Worm (Caenorhabditis elegans) whole organism, L4 larva: ENCODE results near the gene AH9.4.

ENCODE experiments used
- F10B5.3 ChIP-seq: sonication (generic microtip); optimal IDR thresholded peaks from 2 replicates; lab custom pipeline; 2016; ENCODE audit warnings: mild to moderate bottlenecking, missing genetic modification characterization, missing compliant biosample characterization
- F37D6.2 ChIP-seq: sonication (generic microtip); optimal IDR thresholded peaks from 2 replicates; lab custom pipeline; 2016; ENCODE audit warnings: mild to moderate bottlenecking, missing genetic modification characterization, missing compliant biosample characterization
- T20F7.1 ChIP-seq: fragments of 200-800 bp; sonication (Bioruptor generic); optimal IDR thresholded peaks from 2 replicates; lab custom pipeline; 2018; ENCODE audit warnings: mild to moderate bottlenecking, missing genetic modification characterization, missing compliant biosample characterization
- T26A8.4 ChIP-seq: fragments of 200-800 bp; sonication (Bioruptor generic); IDR thresholded peaks from 2 replicates; pipeline ENCODE4 v1.3.6; 2022; ENCODE audit warnings: missing genetic modification characterization, missing compliant biosample characterization
- aha-1 ChIP-seq: fragments of 150-350 bp; peaks from one replicate; lab custom pipeline; 2014; ENCODE audit warnings: missing biosample characterization, missing genetic modification characterization
- ceh-28 ChIP-seq: fragments of 150-350 bp; optimal IDR thresholded peaks from 2 replicates; lab custom pipeline; 2014; ENCODE audit warnings: missing biosample characterization, missing genetic modification reagents, missing genetic modification characterization
- ceh-44 ChIP-seq: fragments of 200-800 bp; sonication (Bioruptor generic); IDR thresholded peaks from 2 replicates; pipeline ENCODE4 v1.3.6; 2022; ENCODE audit warnings: missing genetic modification reagents, missing genetic modification characterization, missing compliant biosample characterization
- ces-1 ChIP-seq: fragments of 150-350 bp; sonication (generic microtip); optimal IDR thresholded peaks from 4 replicates; lab custom pipeline; 2014; ENCODE audit warnings: missing biosample characterization, missing genetic modification reagents, missing genetic modification characterization
- cey-2 ChIP-seq: sonication (generic microtip); optimal IDR thresholded peaks from 3 replicates; lab custom pipeline; 2017; ENCODE audit warnings: missing genetic modification characterization, mild to moderate bottlenecking, missing compliant biosample characterization, antibody characterized with exemption, borderline replicate concordance; ENCODE audit not compliant: insufficient read depth
- daf-16 ChIP-seq, 3 experiments: sonication (generic microtip); optimal IDR thresholded peaks; 2 replicates each; lab custom pipeline; 2016 to 2017; ENCODE audit warnings: missing genetic modification characterization in 3 of 3, missing genetic modification reagents in 3 of 3, mild to moderate bottlenecking in 2 of 3, missing compliant biosample characterization in 2 of 3, missing biosample characterization in 1 of 3, moderate library complexity in 1 of 3
- daf-19 ChIP-seq: fragments of 200-800 bp; sonication (Bioruptor generic); conservative IDR thresholded peaks from 2 replicates; pipeline ENCODE4 v1.3.6; 2022; ENCODE audit warnings: missing genetic modification characterization, missing compliant biosample characterization
- dpl-1 ChIP-seq: fragments of 150-350 bp; optimal IDR thresholded peaks from 2 replicates; lab custom pipeline; 2014; ENCODE audit warnings: missing biosample characterization, missing genetic modification reagents, missing genetic modification characterization
- duxl-1 ChIP-seq: sonication (generic microtip); optimal IDR thresholded peaks from 2 replicates; lab custom pipeline; 2016; ENCODE audit warnings: mild to moderate bottlenecking, missing genetic modification characterization, moderate library complexity, missing compliant biosample characterization; ENCODE audit not compliant: poor library complexity
- dve-1 ChIP-seq: sonication (generic microtip); optimal IDR thresholded peaks from 2 replicates; lab custom pipeline; 2017; ENCODE audit warnings: antibody characterized with exemption, mild to moderate bottlenecking, missing genetic modification characterization, missing compliant biosample characterization; ENCODE audit not compliant: insufficient read depth
- fkh-10 ChIP-seq: fragments of 150-350 bp; optimal IDR thresholded peaks from 2 replicates; lab custom pipeline; 2014; ENCODE audit warnings: missing biosample characterization, missing genetic modification reagents, missing genetic modification characterization
- gei-8 ChIP-seq: fragments of 200-800 bp; sonication (Bioruptor generic); optimal IDR thresholded peaks from 2 replicates; lab custom pipeline; 2018; ENCODE audit warnings: mild to moderate bottlenecking, missing genetic modification characterization, missing compliant biosample characterization
- hlh-30 ChIP-seq: sonication (generic microtip); optimal IDR thresholded peaks from 2 replicates; lab custom pipeline; 2017; ENCODE audit warnings: antibody characterized with exemption, mild to moderate bottlenecking, missing genetic modification characterization, missing compliant biosample characterization; ENCODE audit not compliant: insufficient read depth
- jun-1 ChIP-seq: fragments of 150-350 bp; optimal IDR thresholded peaks from 2 replicates; lab custom pipeline; 2014; ENCODE audit warnings: missing biosample characterization, missing genetic modification reagents, missing genetic modification characterization
- lin-38 ChIP-seq: fragments of 200-800 bp; sonication (Bioruptor generic); IDR thresholded peaks from 2 replicates; pipeline ENCODE4 v1.3.6; 2022; ENCODE audit warnings: missing genetic modification reagents, missing genetic modification characterization, missing compliant biosample characterization
- lin-39 ChIP-seq: fragments of 150-350 bp; optimal IDR thresholded peaks from 2 replicates; lab custom pipeline; 2014; ENCODE audit warnings: missing biosample characterization, missing genetic modification reagents, missing genetic modification characterization
- madf-5 ChIP-seq, 2 experiments: fragments of 200-800 bp; sonication (Bioruptor generic); IDR thresholded peaks; 2 replicates each; pipeline ENCODE4 v1.3.6; 2022; ENCODE audit warnings: missing compliant biosample characterization in 2 of 2, missing genetic modification characterization in 2 of 2
- mxl-3 ChIP-seq: fragments of 200-800 bp; sonication (Bioruptor generic); optimal IDR thresholded peaks from 2 replicates; lab custom pipeline; 2018; ENCODE audit warnings: mild to moderate bottlenecking, missing genetic modification characterization, missing compliant biosample characterization
- nhr-111 ChIP-seq: fragments of 200-800 bp; sonication (Bioruptor generic); optimal IDR thresholded peaks from 2 replicates; lab custom pipeline; 2018; ENCODE audit warnings: mild to moderate bottlenecking, missing genetic modification characterization, missing compliant biosample characterization
- nhr-42 ChIP-seq: fragments of 200-800 bp; sonication (Bioruptor generic); IDR thresholded peaks from 2 replicates; pipeline ENCODE4 v1.3.6; 2022; ENCODE audit warnings: missing genetic modification characterization, missing compliant biosample characterization
- nhr-48 ChIP-seq: sonication (generic microtip); optimal IDR thresholded peaks from 2 replicates; lab custom pipeline; 2016; ENCODE audit warnings: mild to moderate bottlenecking, missing genetic modification characterization, missing compliant biosample characterization
- nhr-77 ChIP-seq: fragments of 150-350 bp; optimal IDR thresholded peaks from 2 replicates; lab custom pipeline; 2014; ENCODE audit warnings: missing biosample characterization, missing genetic modification characterization
- pha-4 ChIP-seq, 2 experiments: fragments of 150-350 bp in 1 of 2; fragments of 200-800 bp in 1 of 2; sonication (Bioruptor generic) in 1 of 2; IDR thresholded peaks in 1 of 2; optimal IDR thresholded peaks in 1 of 2; 2 replicates each; pipeline versions ENCODE4 v1.3.6 to Lab custom; 2014 to 2022; ENCODE audit warnings: missing genetic modification characterization in 2 of 2, missing genetic modification reagents in 2 of 2, missing biosample characterization in 1 of 2, missing compliant biosample characterization in 1 of 2
- php-3 ChIP-seq: fragments of 200-800 bp; sonication (Bioruptor generic); IDR thresholded peaks from 2 replicates; pipeline ENCODE4 v1.3.6; 2022; ENCODE audit warnings: missing genetic modification reagents, missing genetic modification characterization, missing compliant biosample characterization
- set-16 ChIP-seq: fragments of 200-800 bp; sonication (Bioruptor generic); IDR thresholded peaks from 2 replicates; pipeline ENCODE4 v1.3.6; 2022; ENCODE audit warnings: missing genetic modification reagents, missing genetic modification characterization, missing compliant biosample characterization
- spr-1 ChIP-seq: sonication (generic microtip); optimal IDR thresholded peaks from 2 replicates; lab custom pipeline; 2016; ENCODE audit warnings: mild to moderate bottlenecking, missing genetic modification characterization, missing compliant biosample characterization
- tra-1 ChIP-seq: fragments of 200-800 bp; sonication (Bioruptor generic); IDR thresholded peaks from 2 replicates; pipeline ENCODE4 v1.3.6; 2022; ENCODE audit warnings: missing genetic modification reagents, missing genetic modification characterization, missing compliant biosample characterization
- unc-39 ChIP-seq: sonication (generic microtip); optimal IDR thresholded peaks from 2 replicates; lab custom pipeline; 2017; ENCODE audit warnings: missing biosample characterization, missing genetic modification characterization
- zip-11 ChIP-seq: fragments of 200-800 bp; sonication (Bioruptor generic); IDR thresholded peaks from 2 replicates; pipeline ENCODE4 v1.3.6; 2022; ENCODE audit warnings: missing genetic modification characterization, missing compliant biosample characterization
- ztf-11 ChIP-seq: fragments of 150-350 bp; optimal IDR thresholded peaks from 2 replicates; lab custom pipeline; 2014; ENCODE audit warnings: missing biosample characterization, missing genetic modification characterization

The AH9.4 gene

ce11 chrX:2316205-2316604 is 42.1 kb upstream of the AH9.4 start (continued):
- no peak for TF ChIP-seq set-16
- no peak for TF ChIP-seq dpl-1
- no peak for TF ChIP-seq php-3 (GFP tag; lab: Robert Waterston, UW)
- no peak for TF ChIP-seq spr-1 (tag; lab: Kevin White, UChicago)
- TF ChIP-seq fkh-10 (GFP tag; lab: Kevin White, UChicago), result no peak
- TF ChIP-seq duxl-1 (tag; lab: Kevin White, UChicago), result no peak
- TF ChIP-seq dve-1 (tag; lab: Kevin White, UChicago), result no peak
- no peak for TF ChIP-seq F37D6.2 (tag; lab: Kevin White, UChicago)
- TF ChIP-seq pha-4 (GFP tag; IDR thresholded peaks at IDR 0.05; lab: Robert Waterston, UW), result no peak
- peak; percentile 60 for TF ChIP-seq pha-4 (tag; optimal IDR thresholded peaks at IDR 0.05; lab: Kevin White, UChicago)
- TF ChIP-seq T20F7.1 (GFP tag; lab: Kevin White, UChicago), result no peak
- TF ChIP-seq ceh-28 (tag; lab: Kevin White, UChicago), result no peak
- no peak for TF ChIP-seq ceh-44
- peak in 1 of 2 experiments; percentile 97 for TF ChIP-seq daf-16 (GFP tag; optimal IDR thresholded peaks at IDR 0.05; lab: Kevin White, UChicago)
- TF ChIP-seq daf-16 (tag; optimal IDR thresholded peaks at IDR 0.05; lab: Kevin White, UChicago), result peak; percentile 89
- TF ChIP-seq cey-2 (tag; lab: Kevin White, UChicago), result no peak
- TF ChIP-seq daf-19, result no peak
- no peak for TF ChIP-seq ces-1 (GFP tag; lab: Kevin White, UChicago)
- no peak for TF ChIP-seq nhr-111 (GFP tag; lab: Kevin White, UChicago)
- TF ChIP-seq hlh-30, result peak; percentile 84
- TF ChIP-seq jun-1 (tag; lab: Kevin White, UChicago), result no peak
- no peak for TF ChIP-seq nhr-48 (tag; lab: Kevin White, UChicago)
- TF ChIP-seq lin-38, result no peak
- TF ChIP-seq nhr-42 (GFP tag; lab: Robert Waterston, UW), result no peak
- TF ChIP-seq tra-1, result no peak
- no peak for TF ChIP-seq gei-8
- TF ChIP-seq F10B5.3 (tag; lab: Kevin White, UChicago), result no peak
- TF ChIP-seq unc-39 (tag; lab: Kevin White, UChicago), result no peak
- TF ChIP-seq zip-11 (GFP tag; lab: Robert Waterston, UW), result no peak

ce11 chrX:2304496-2304895 is 30.4 kb upstream of the AH9.4 start:
- TF ChIP-seq madf-5 (GFP tag; IDR thresholded peaks at IDR 0.05; lab: Robert Waterston, UW), result no peak
- no peak for TF ChIP-seq dve-1 (tag; lab: Kevin White, UChicago)
- peak; percentile 96 for TF ChIP-seq aha-1 (tag; lab: Kevin White, UChicago)
- TF ChIP-seq ceh-44, result no peak

ce11 chrX:2303253-2303652 is 29.1 kb upstream of the AH9.4 start:
- peak; percentile 0 for TF ChIP-seq mxl-3
- TF ChIP-seq ztf-11 (tag; lab: Kevin White, UChicago), result no peak
- no peak for TF ChIP-seq T26A8.4 (GFP tag; lab: Robert Waterston, UW)
- TF ChIP-seq lin-39 (tag; lab: Kevin White, UChicago), result no peak

ce11 chrX:2302782-2303181 is 28.6 kb upstream of the AH9.4 start, which contains the start of gene hum-6:
Gene hum-6 (plus strand): TSS chrX:2303082.
- no peak for TF ChIP-seq nhr-77
